Fruit fly (Drosophila melanogaster): Measurements from ENCODE around the gene B4.

B4 gene

dm6 chr2L:13514262-13514937 is 34.7 kb downstream of the B4 start:
- TF ChIP-seq CG7987 (GFP tag; optimal IDR thresholded peaks at IDR 0.05) (no peak), Asciz (GFP tag; optimal IDR thresholded peaks at IDR 0.05) (no peak), YL-1 (GFP tag; optimal IDR thresholded peaks at IDR 0.05) (no peak), Poxn (GFP tag; IDR thresholded peaks at IDR 0.05) (peak; percentile 57), CG13894 (tag; optimal IDR thresholded peaks at IDR 0.05) (no peak), CG1792 (GFP tag; optimal IDR thresholded peaks at IDR 0.05) (no peak), croc (GFP tag; conservative IDR thresholded peaks at IDR 0.05) (peak; percentile 41; the same call in 1 of the 3 replicates), CG3407 (GFP tag; optimal IDR thresholded peaks at IDR 0.05) (no peak), btn (GFP tag; optimal IDR thresholded peaks at IDR 0.05) (no peak), Hr78 (GFP tag; optimal IDR thresholded peaks at IDR 0.05) (peak in 1 of 2 experiments; percentile 18), Doc2 (GFP tag; IDR thresholded peaks at IDR 0.05) (no peak), wor (GFP tag; IDR thresholded peaks at IDR 0.05) (peak; percentile 53), odd (GFP tag; optimal IDR thresholded peaks at IDR 0.05) (peak; percentile 37), CG2202 (tag; optimal IDR thresholded peaks at IDR 0.05) (no peak), CG12219 (GFP tag; optimal IDR thresholded peaks at IDR 0.05) (no peak), CG7839 (tag; optimal IDR thresholded peaks at IDR 0.05) (peak; percentile 45), CG4820 (GFP tag; optimal IDR thresholded peaks at IDR 0.05) (no peak), CG11504 (tag; optimal IDR thresholded peaks at IDR 0.05) (peak; percentile 26), CG6765 (GFP tag; optimal IDR thresholded peaks at IDR 0.05) (no peak), sisA (GFP tag; IDR thresholded peaks at IDR 0.05) (peak; percentile 65), Meics (GFP tag; optimal IDR thresholded peaks at IDR 0.05) (peak; percentile 67), CG34422 (GFP tag; IDR thresholded peaks at IDR 0.05) (peak; percentile 23; the same call in 2 of the 3 replicates), dpn (GFP tag; optimal IDR thresholded peaks at IDR 0.05) (peak in 1 of 2 experiments; percentile 26), CG13775 (GFP tag; optimal IDR thresholded peaks at IDR 0.05) (peak; percentile 56), h (optimal IDR thresholded peaks at IDR 0.05) (no peak), CG10565 (GFP tag; optimal IDR thresholded peaks at IDR 0.05) (no peak), ara (GFP tag; IDR thresholded peaks at IDR 0.05) (0 out of 2 replicates have a peak, but pooled peaks have one; percentile 50), CG18599 (GFP tag; optimal IDR thresholded peaks at IDR 0.05) (peak; percentile 59), CTCF (GFP tag; optimal IDR thresholded peaks at IDR 0.05) (peak; percentile 20), D19B (GFP tag; optimal IDR thresholded peaks at IDR 0.05) (peak; percentile 50), B-H1 (GFP tag; IDR thresholded peaks at IDR 0.05) (no peak; the same call in 2 of the 3 replicates), salm (tag; optimal IDR thresholded peaks at IDR 0.05) (peak; percentile 51), CG18619 (GFP tag; optimal IDR thresholded peaks at IDR 0.05) (peak; percentile 50), cato (GFP tag; optimal IDR thresholded peaks at IDR 0.05; ENCODE audit: borderline replicate concordance) (no peak), zen2 (GFP tag; IDR thresholded peaks at IDR 0.05; ENCODE audit: partially characterized antibody) (no peak), Oli (tag; optimal IDR thresholded peaks at IDR 0.05) (peak; percentile 64), fd3F (GFP tag; optimal IDR thresholded peaks at IDR 0.05) (peak; percentile 59), NfI (GFP tag; optimal IDR thresholded peaks at IDR 0.05) (peak; percentile 59), phol (tag; optimal IDR thresholded peaks at IDR 0.05) (peak; percentile 30), Tbp (GFP tag; optimal IDR thresholded peaks at IDR 0.05) (no peak), CG12769 (tag; optimal IDR thresholded peaks at IDR 0.05) (peak; percentile 81), gem (tag; optimal IDR thresholded peaks at IDR 0.05) (peak; percentile 74), kay (GFP tag; optimal IDR thresholded peaks at IDR 0.05) (no peak), crol (GFP tag; IDR thresholded peaks at IDR 0.05) (peak; percentile 95), Camta (GFP tag; optimal IDR thresholded peaks at IDR 0.05) (no peak), MTF-1 (GFP tag; optimal IDR thresholded peaks at IDR 0.05; ENCODE audit: borderline replicate concordance) (no peak), trh (GFP tag; optimal IDR thresholded peaks at IDR 0.05) (no peak), CG12236 (GFP tag; optimal IDR thresholded peaks at IDR 0.05) (no peak), CG12942 (GFP tag; optimal IDR thresholded peaks at IDR 0.05) (no peak), CG8388 (GFP tag; optimal IDR thresholded peaks at IDR 0.05) (peak; percentile 33)

Data from whole organism, embryonic.